Fruit fly (Drosophila melanogaster) whole organism, pupa: ENCODE measurements around the gene CG7991.

Experiments
- CG10348 ChIP-seq: fragments of 200-800 bp; sonication (Bioruptor generic); IDR thresholded peaks from 2 replicates; pipeline ENCODE4 v1.3.6; 2022; ENCODE audit warnings: missing biosample characterization, missing genetic modification characterization
- CG12605 ChIP-seq: fragments of 200-800 bp; sonication (Bioruptor generic); IDR thresholded peaks from 2 replicates; pipeline ENCODE4 v1.3.6; 2022; ENCODE audit warnings: missing biosample characterization, missing genetic modification characterization
- CG13204 ChIP-seq: fragments of 200-800 bp; sonication (Bioruptor generic); optimal IDR thresholded peaks from 2 replicates; lab custom pipeline; 2018; ENCODE audit warnings: missing biosample characterization, mild to moderate bottlenecking, missing genetic modification characterization, moderate library complexity
- CG14655 ChIP-seq: fragments of 200-800 bp; sonication (Bioruptor generic); optimal IDR thresholded peaks from 3 replicates; lab custom pipeline; 2017; ENCODE audit warnings: mild to moderate bottlenecking, missing biosample characterization, missing genetic modification reagents, missing genetic modification characterization
- CG15710 ChIP-seq: fragments of 200-800 bp; sonication (Bioruptor generic); optimal IDR thresholded peaks from 2 replicates; lab custom pipeline; 2018; ENCODE audit warnings: missing biosample characterization, mild to moderate bottlenecking, missing genetic modification characterization, moderate library complexity
- CG17806 ChIP-seq: fragments of 200-800 bp; sonication (Bioruptor generic); optimal IDR thresholded peaks from 2 replicates; lab custom pipeline; 2018; ENCODE audit warnings: missing biosample characterization, mild to moderate bottlenecking, missing genetic modification characterization, moderate library complexity
- CG32121 ChIP-seq: fragments of 200-800 bp; sonication (Bioruptor generic); IDR thresholded peaks from 2 replicates; pipeline ENCODE4 v1.3.6; 2022; ENCODE audit warnings: missing biosample characterization, missing genetic modification characterization
- CG34367 ChIP-seq: fragments of 200-800 bp; sonication (Bioruptor generic); optimal IDR thresholded peaks from 2 replicates; lab custom pipeline; 2018; ENCODE audit warnings: missing biosample characterization, mild to moderate bottlenecking, missing genetic modification characterization
- CG4496 ChIP-seq: fragments of 200-800 bp; sonication (Bioruptor generic); IDR thresholded peaks from 3 replicates; pipeline ENCODE4 v1.3.6; 2022; ENCODE audit warnings: missing biosample characterization, missing genetic modification characterization
- CG8159 ChIP-seq: fragments of 200-800 bp; sonication (Bioruptor generic); optimal IDR thresholded peaks from 3 replicates; lab custom pipeline; 2018; ENCODE audit warnings: missing biosample characterization, mild to moderate bottlenecking, missing genetic modification characterization, moderate library complexity
- CG8301 ChIP-seq: fragments of 200-800 bp; sonication (Bioruptor generic); optimal IDR thresholded peaks from 2 replicates; lab custom pipeline; 2018; ENCODE audit warnings: missing biosample characterization, mild to moderate bottlenecking, missing genetic modification characterization
- CG9948 ChIP-seq: fragments of 200-800 bp; sonication (Bioruptor generic); optimal IDR thresholded peaks from 2 replicates; lab custom pipeline; 2018; ENCODE audit warnings: missing biosample characterization, mild to moderate bottlenecking, missing genetic modification characterization, moderate library complexity
- D1 ChIP-seq: fragments of 200-800 bp; sonication (Bioruptor generic); optimal IDR thresholded peaks from 2 replicates; lab custom pipeline; 2018; ENCODE audit warnings: missing biosample characterization, mild to moderate bottlenecking, missing genetic modification characterization, moderate library complexity
- EcR ChIP-seq: fragments of 200-800 bp; sonication (Bioruptor generic); optimal IDR thresholded peaks from 3 replicates; lab custom pipeline; 2019; ENCODE audit warnings: missing biosample characterization, missing genetic modification characterization, mild to moderate bottlenecking, moderate library complexity, missing genetic modification reagents
- Ets98B ChIP-seq: fragments of 200-800 bp; sonication (Bioruptor generic); IDR thresholded peaks from 2 replicates; pipeline ENCODE4 v1.3.6; 2022; ENCODE audit warnings: missing biosample characterization, missing genetic modification characterization
- Pif1A ChIP-seq: fragments of 200-800 bp; sonication (Bioruptor generic); optimal IDR thresholded peaks from 3 replicates; lab custom pipeline; 2016; ENCODE audit warnings: missing biosample characterization, missing genetic modification characterization
- Pif1B ChIP-seq: fragments of 200-800 bp; sonication (Bioruptor generic); optimal IDR thresholded peaks from 3 replicates; lab custom pipeline; 2016; ENCODE audit warnings: missing biosample characterization, missing genetic modification characterization
- Snoo ChIP-seq: fragments of 200-800 bp; sonication (Bioruptor generic); optimal IDR thresholded peaks from 3 replicates; lab custom pipeline; 2017; ENCODE audit warnings: missing biosample characterization, mild to moderate bottlenecking, missing genetic modification characterization, inconsistent platforms
- fd96Ca ChIP-seq: fragments of 200-800 bp; sonication (Bioruptor generic); IDR thresholded peaks from 3 replicates; pipeline ENCODE4 v1.3.6; 2022; ENCODE audit warnings: missing biosample characterization, missing genetic modification characterization
- gl ChIP-seq: fragments of 200-800 bp; sonication (Bioruptor generic); optimal IDR thresholded peaks from 2 replicates; lab custom pipeline; 2018; ENCODE audit warnings: missing biosample characterization, mild to moderate bottlenecking, missing genetic modification characterization
- rn ChIP-seq: fragments of 200-800 bp; sonication (Bioruptor generic); IDR thresholded peaks from 2 replicates; pipeline ENCODE4 v1.3.6; 2022; ENCODE audit warnings: missing biosample characterization, missing genetic modification characterization

Gene CG7991

DNA sequence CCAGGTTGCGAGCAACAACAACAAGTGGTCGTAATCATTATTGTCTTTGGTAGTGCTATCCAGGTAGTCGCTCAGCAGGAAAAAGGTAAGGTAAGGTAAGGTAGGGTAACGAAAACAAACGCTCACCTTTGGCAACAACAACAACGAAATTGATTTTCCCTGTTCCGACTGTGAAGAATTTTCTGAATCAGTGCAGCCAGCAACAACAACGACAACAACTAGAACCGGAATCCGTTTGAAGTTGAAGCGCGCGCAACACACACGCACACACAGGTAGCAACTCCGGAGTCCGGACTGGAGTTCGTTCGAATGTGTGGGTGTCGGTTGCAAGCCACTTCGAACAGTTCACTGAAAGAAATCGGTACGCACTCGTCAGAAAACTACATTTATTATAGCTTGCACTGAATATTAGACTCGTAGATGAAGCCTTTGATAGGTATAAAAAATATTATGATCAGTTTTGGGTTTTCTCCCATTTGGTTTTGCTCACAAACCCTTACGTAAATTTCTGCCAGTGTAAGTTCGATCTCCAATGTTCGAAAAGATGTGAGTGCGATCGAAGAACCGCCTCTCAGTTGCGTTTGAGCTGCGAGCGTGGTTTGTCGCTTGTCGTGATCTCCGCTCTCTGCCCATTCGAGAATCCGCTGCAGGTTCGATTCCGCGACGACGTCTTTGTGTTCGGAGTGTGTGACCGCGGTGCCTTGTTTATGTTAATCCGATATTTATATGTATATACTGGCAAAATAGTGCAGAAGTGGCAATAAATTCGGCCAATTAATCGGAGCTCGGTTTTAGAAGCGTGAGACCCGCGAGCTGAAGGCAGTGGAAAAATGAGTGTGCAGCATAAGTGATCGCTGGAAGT is 72.1 kb downstream of the CG7991 start, which contains the start of gene CG13921:
Gene CG13921, plus strand, starts transcription at position 570 of the 862 bp plus-strand sequence.
- TF ChIP-seq Ets98B (GFP tag; lab: Robert Waterston, UW): peak; percentile 99
- peak; percentile 99 for TF ChIP-seq gl (tag; lab: Kevin White, UChicago)
- peak; percentile 100 for TF ChIP-seq CG17806 (tag; lab: Kevin White, UChicago)
- TF ChIP-seq CG12605 (GFP tag; lab: Robert Waterston, UW): peak; percentile 99
- peak; percentile 100 for TF ChIP-seq CG14655 (GFP tag; lab: Kevin White, UChicago)
- peak; percentile 99 for TF ChIP-seq rn
- TF ChIP-seq fd96Ca: peak; percentile 100
- peak; percentile 100 for TF ChIP-seq CG4496 (GFP tag; lab: Robert Waterston, UW)
- peak; percentile 69 for TF ChIP-seq EcR
- TF ChIP-seq D1 (tag; lab: Kevin White, UChicago): no peak
- TF ChIP-seq Pif1A (GFP tag; lab: Kevin White, UChicago): peak; percentile 100
- TF ChIP-seq CG34367 (tag; lab: Kevin White, UChicago): peak; percentile 99
- TF ChIP-seq CG10348 (GFP tag; lab: Robert Waterston, UW): peak; percentile 98
- TF ChIP-seq CG15710 (tag; lab: Kevin White, UChicago): peak; percentile 99
- TF ChIP-seq Snoo: peak; percentile 100
- peak; percentile 97 for TF ChIP-seq CG13204 (GFP tag; lab: Kevin White, UChicago)
- peak; percentile 100 for TF ChIP-seq CG32121 (GFP tag; lab: Robert Waterston, UW)
- peak; percentile 100 for TF ChIP-seq CG9948 (tag; lab: Kevin White, UChicago)
- peak; percentile 100 for TF ChIP-seq CG8159 (tag; lab: Kevin White, UChicago)
- peak; percentile 100 for TF ChIP-seq Pif1B (GFP tag; lab: Kevin White, UChicago)
- TF ChIP-seq CG8301 (tag; lab: Kevin White, UChicago): peak; percentile 100
- TF ChIP-seq, all 21 proteins: peak for 20

dm6 chr3L:1748218-1748617 is 73.7 kb downstream of the CG7991 start:
- TF ChIP-seq D1 (tag; lab: Kevin White, UChicago): no peak
- no peak for TF ChIP-seq CG4496 (GFP tag; lab: Robert Waterston, UW)
- TF ChIP-seq CG8159 (tag; lab: Kevin White, UChicago): no peak
- TF ChIP-seq gl (tag; lab: Kevin White, UChicago): no peak
- TF ChIP-seq CG13204 (GFP tag; lab: Kevin White, UChicago): peak; percentile 6
- TF ChIP-seq CG14655 (GFP tag; lab: Kevin White, UChicago): no peak

dm6 chr3L:1754262-1754661 is 79.8 kb downstream of the CG7991 start:
- no peak for TF ChIP-seq CG34367 (tag; lab: Kevin White, UChicago)
- peak; percentile 51 for TF ChIP-seq gl (tag; lab: Kevin White, UChicago)

DNA sequence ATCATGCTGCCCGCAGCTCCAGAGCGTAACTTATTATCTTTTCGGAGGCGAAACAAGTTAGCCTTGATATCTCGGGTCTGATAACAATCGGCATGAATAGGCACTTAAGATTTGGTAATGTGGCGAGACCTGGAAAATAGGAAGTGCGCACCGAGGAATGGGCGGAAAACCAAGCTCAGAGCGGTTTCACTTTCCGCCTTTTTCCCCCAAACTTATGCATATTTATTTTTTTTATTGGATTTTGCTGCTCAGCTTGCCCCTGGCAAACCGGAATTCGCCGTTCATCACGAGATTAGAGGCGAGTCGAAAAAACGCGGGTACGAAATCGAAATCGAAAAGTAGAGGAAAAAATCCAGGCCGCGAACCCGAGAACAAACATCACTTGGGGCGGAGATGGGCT is 80.4 kb downstream of the CG7991 start:
- TF ChIP-seq gl (tag; lab: Kevin White, UChicago) (no peak), CG34367 (tag; lab: Kevin White, UChicago) (no peak), CG8301 (tag; lab: Kevin White, UChicago) (no peak), fd96Ca (no peak), Snoo (no peak), CG32121 (GFP tag; lab: Robert Waterston, UW) (no peak), EcR (no peak), Pif1B (GFP tag; lab: Kevin White, UChicago) (no peak), CG8159 (tag; lab: Kevin White, UChicago) (no peak), Pif1A (GFP tag; lab: Kevin White, UChicago) (no peak), CG12605 (GFP tag; lab: Robert Waterston, UW) (no peak), CG17806 (tag; lab: Kevin White, UChicago) (no peak), CG13204 (GFP tag; lab: Kevin White, UChicago) (no peak)
- TF ChIP-seq, all 21 proteins: peak for 0

dm6 chr3L:1755458-1755984 is 81.0 kb downstream of the CG7991 start, which contains the start of gene Cht2:
TSS of gene Cht2 (minus strand) at chr3L:1755934.
- TF ChIP-seq CG8159 (tag; lab: Kevin White, UChicago): no peak
- TF ChIP-seq CG8301 (tag; lab: Kevin White, UChicago): no peak
- no peak for TF ChIP-seq CG17806 (tag; lab: Kevin White, UChicago)
- TF ChIP-seq D1 (tag; lab: Kevin White, UChicago): no peak
- TF ChIP-seq Pif1A (GFP tag; lab: Kevin White, UChicago): no peak
- peak; percentile 40 for TF ChIP-seq CG13204 (GFP tag; lab: Kevin White, UChicago)
- peak; percentile 62 for TF ChIP-seq CG12605 (GFP tag; lab: Robert Waterston, UW)
- no peak for TF ChIP-seq CG15710 (tag; lab: Kevin White, UChicago)
- TF ChIP-seq EcR: peak; percentile 84
- no peak for TF ChIP-seq CG14655 (GFP tag; lab: Kevin White, UChicago)
- no peak for TF ChIP-seq CG10348 (GFP tag; lab: Robert Waterston, UW)
- peak; percentile 33; the same call in 1 of the 2 replicates for TF ChIP-seq Ets98B (GFP tag; lab: Robert Waterston, UW)
- no peak for TF ChIP-seq gl (tag; lab: Kevin White, UChicago)
- TF ChIP-seq rn: no peak
- peak; percentile 59 for TF ChIP-seq Pif1B (GFP tag; lab: Kevin White, UChicago)
- TF ChIP-seq CG4496 (GFP tag; lab: Robert Waterston, UW): 0 out of 3 replicates have a peak, but pooled peaks have one; percentile 57
- peak; percentile 34; the same call in 1 of the 2 replicates for TF ChIP-seq CG32121 (GFP tag; lab: Robert Waterston, UW)
- TF ChIP-seq CG34367 (tag; lab: Kevin White, UChicago): no peak
- TF ChIP-seq fd96Ca: peak; percentile 36; the same call in 1 of the 3 replicates
- no peak for TF ChIP-seq Snoo
- no peak for TF ChIP-seq CG9948 (tag; lab: Kevin White, UChicago)
